Worm (Caenorhabditis elegans) whole organism, L1 larva: ENCODE results near the gene irld-63.

ENCODE experiments used
- vab-15 ChIP-seq: sonication (generic microtip); optimal IDR thresholded peaks from 2 replicates; lab custom pipeline; 2017; ENCODE audit warnings: missing genotype, mild to moderate bottlenecking, missing genetic modification characterization, missing compliant biosample characterization
- zag-1 ChIP-seq: fragments of 150-350 bp; optimal IDR thresholded peaks from 2 replicates; lab custom pipeline; 2014; ENCODE audit warnings: missing biosample characterization, missing genetic modification characterization

- TF ChIP-seq zag-1 (tag; lab: Kevin White, UChicago) (no peak), vab-15 (no peak)
These were observed 26.8 kb upstream of the irld-63 start for ce11 chrII:2903748-2904147.
